ENCODE assay signal across 2 fruit fly cellular contexts in the genomic region with DNA sequence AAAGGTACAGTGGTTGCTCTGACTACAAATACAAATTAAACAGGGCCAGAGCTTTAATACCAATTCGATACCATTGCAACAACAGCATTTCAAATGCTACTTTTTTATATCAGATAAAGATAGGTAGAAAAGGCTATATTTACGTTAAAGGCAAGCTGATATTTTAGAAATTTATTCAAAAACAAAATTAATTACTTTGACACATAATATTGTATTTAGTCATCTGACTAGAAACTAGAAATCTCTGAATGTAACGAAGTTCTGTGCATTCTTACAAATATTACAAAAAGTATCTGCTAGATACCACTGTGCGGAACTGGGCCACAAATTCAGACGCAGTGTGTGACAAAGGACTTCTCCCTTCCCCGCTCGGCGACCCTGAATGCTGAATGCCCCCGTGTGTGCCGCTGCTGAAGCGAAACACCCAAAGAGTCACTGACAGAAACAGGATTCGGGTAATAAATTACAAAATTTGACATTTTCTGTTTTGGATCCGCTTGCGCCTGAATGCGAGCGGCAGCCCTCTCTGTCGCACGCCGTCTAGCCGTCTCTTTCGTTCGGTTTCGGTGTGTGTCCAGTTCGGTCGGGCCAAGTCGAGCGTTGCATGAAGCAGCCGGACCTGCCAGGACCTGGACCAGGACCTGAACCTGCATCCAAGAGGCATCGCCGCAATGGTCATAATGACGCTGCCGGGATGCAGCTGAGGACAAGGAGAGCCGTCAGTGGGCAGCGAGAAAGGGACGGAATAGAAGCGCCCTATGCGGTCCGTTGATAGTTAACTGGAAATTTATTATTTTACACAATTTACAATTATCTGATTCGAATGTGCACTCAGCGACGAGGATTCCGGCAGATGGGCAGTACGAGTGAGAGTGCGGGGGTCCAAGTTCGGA.
TF ChIP-seq lines count a peak whose summit lies in the region.

No protein-coding gene starts in this region.

TF ChIP-seq in whole organism, embryonic, 481 proteins besides CTCF, POLR2A, EP300 and RAD21 (continued from another document and continues in another):
- TF ChIP-seq CG30431 (GFP tag; optimal IDR thresholded peaks at IDR 0.05; lab: Kevin White, UChicago), result no peak
- no peak for TF ChIP-seq CG7963 (GFP tag; IDR thresholded peaks at IDR 0.05; lab: Robert Waterston, UW; ENCODE audit: partially characterized antibody)
- TF ChIP-seq tin (GFP tag; optimal IDR thresholded peaks at IDR 0.05; lab: Kevin White, UChicago), result peak; percentile 34
- 0 out of 2 replicates have a peak, but pooled peaks have one; percentile 2 for TF ChIP-seq slbo (GFP tag; IDR thresholded peaks at IDR 0.05; lab: Robert Waterston, UW)
- peak; percentile 54 for TF ChIP-seq az2 (GFP tag; optimal IDR thresholded peaks at IDR 0.05; lab: Kevin White, UChicago)
- TF ChIP-seq BtbVII (GFP tag; optimal IDR thresholded peaks at IDR 0.05; lab: Kevin White, UChicago), result peak; percentile 31
- TF ChIP-seq toy (GFP tag; IDR thresholded peaks at IDR 0.05; lab: Robert Waterston, UW), result no peak
- TF ChIP-seq org-1 (GFP tag; optimal IDR thresholded peaks at IDR 0.05; lab: Kevin White, UChicago), result peak; percentile 28
- TF ChIP-seq CG8388 (GFP tag; optimal IDR thresholded peaks at IDR 0.05; lab: Kevin White, UChicago), result peak; percentile 98
- no peak for TF ChIP-seq Mad (GFP tag; optimal IDR thresholded peaks at IDR 0.05; lab: Kevin White, UChicago)
- peak; percentile 42 for TF ChIP-seq CG1233 (GFP tag; optimal IDR thresholded peaks at IDR 0.05; lab: Kevin White, UChicago)
- peak; percentile 28 for TF ChIP-seq CG16815 (GFP tag; optimal IDR thresholded peaks at IDR 0.05; lab: Kevin White, UChicago)
- no peak for TF ChIP-seq CG34422 (GFP tag; IDR thresholded peaks at IDR 0.05; lab: Robert Waterston, UW)
- no peak for TF ChIP-seq jing (GFP tag; optimal IDR thresholded peaks at IDR 0.05; lab: Kevin White, UChicago)
- TF ChIP-seq CG10543 (GFP tag; optimal IDR thresholded peaks at IDR 0.05; lab: Kevin White, UChicago), result peak; percentile 18
- TF ChIP-seq H15 (GFP tag; IDR thresholded peaks at IDR 0.05; lab: Robert Waterston, UW), result no peak
- no peak for TF ChIP-seq ase (GFP tag; IDR thresholded peaks at IDR 0.05; lab: Robert Waterston, UW)
- no peak for TF ChIP-seq C15 (GFP tag; IDR thresholded peaks at IDR 0.05; lab: Robert Waterston, UW)
- peak; percentile 36 for TF ChIP-seq CoRest (tag; optimal IDR thresholded peaks at IDR 0.05; lab: Kevin White, UChicago)
- TF ChIP-seq Antp (GFP tag; optimal IDR thresholded peaks at IDR 0.05; lab: Kevin White, UChicago), result no peak
- TF ChIP-seq unpg (GFP tag; optimal IDR thresholded peaks at IDR 0.05; lab: Kevin White, UChicago), result peak; percentile 14
- peak; percentile 14 for TF ChIP-seq Hsf (GFP tag; optimal IDR thresholded peaks at IDR 0.05; lab: Kevin White, UChicago)
- TF ChIP-seq Abd-B (GFP tag; optimal IDR thresholded peaks at IDR 0.05; lab: Kevin White, UChicago), result peak; percentile 29
- no peak for TF ChIP-seq jigr1 (GFP tag; IDR thresholded peaks at IDR 0.05; lab: Robert Waterston, UW)
- TF ChIP-seq Elba2 (GFP tag; optimal IDR thresholded peaks at IDR 0.05; lab: Kevin White, UChicago), result no peak
- TF ChIP-seq CG17912 (GFP tag; optimal IDR thresholded peaks at IDR 0.05; lab: Kevin White, UChicago), result no peak
- TF ChIP-seq chif (GFP tag; optimal IDR thresholded peaks at IDR 0.05; lab: Kevin White, UChicago), result peak in 1 of 2 experiments; percentile 48
- peak; percentile 2 for TF ChIP-seq Chrac-16 (GFP tag; optimal IDR thresholded peaks at IDR 0.05; lab: Kevin White, UChicago)
- no peak for TF ChIP-seq CG33557 (GFP tag; optimal IDR thresholded peaks at IDR 0.05; lab: Kevin White, UChicago)
- TF ChIP-seq CG9727 (GFP tag; optimal IDR thresholded peaks at IDR 0.05; lab: Kevin White, UChicago), result peak; percentile 59
- peak; percentile 14 for TF ChIP-seq cato (GFP tag; optimal IDR thresholded peaks at IDR 0.05; lab: Kevin White, UChicago; ENCODE audit: borderline replicate concordance)
- no peak for TF ChIP-seq prd (optimal IDR thresholded peaks at IDR 0.05; lab: Kevin White, UChicago)
- TF ChIP-seq prd (GFP tag; IDR thresholded peaks at IDR 0.05; lab: Robert Waterston, UW), result peak; percentile 61; the same call in 2 of the 3 replicates
- peak; percentile 61 for TF ChIP-seq CG10267 (tag; optimal IDR thresholded peaks at IDR 0.05; lab: Kevin White, UChicago)
- peak; percentile 36 for TF ChIP-seq Hr3 (GFP tag; optimal IDR thresholded peaks at IDR 0.05; lab: Kevin White, UChicago)
- TF ChIP-seq CG18619 (GFP tag; optimal IDR thresholded peaks at IDR 0.05; lab: Kevin White, UChicago), result peak; percentile 24
- no peak for TF ChIP-seq stc (GFP tag; IDR thresholded peaks at IDR 0.05; lab: Robert Waterston, UW)
- TF ChIP-seq Xrp1 (GFP tag; IDR thresholded peaks at IDR 0.05; lab: Robert Waterston, UW), result peak; percentile 39; the same call in 1 of the 2 replicates
- peak; percentile 55 for TF ChIP-seq CG13424 (tag; optimal IDR thresholded peaks at IDR 0.05; lab: Kevin White, UChicago)
- TF ChIP-seq CG17361 (GFP tag; IDR thresholded peaks at IDR 0.05; lab: Robert Waterston, UW), result peak; percentile 64; the same call in 2 of the 3 replicates
- peak; percentile 44 for TF ChIP-seq phol (tag; optimal IDR thresholded peaks at IDR 0.05; lab: Kevin White, UChicago)
- TF ChIP-seq CG4328 (GFP tag; optimal IDR thresholded peaks at IDR 0.05; lab: Kevin White, UChicago), result no peak
- peak; percentile 32 for TF ChIP-seq lilli (GFP tag; optimal IDR thresholded peaks at IDR 0.05; lab: Kevin White, UChicago)
- peak; percentile 14 for TF ChIP-seq pum (GFP tag; optimal IDR thresholded peaks at IDR 0.05; lab: Kevin White, UChicago)
- TF ChIP-seq CG4360 (GFP tag; IDR thresholded peaks at IDR 0.05; lab: Robert Waterston, UW), result no peak
- no peak for TF ChIP-seq CG7372 (GFP tag; IDR thresholded peaks at IDR 0.05; lab: Robert Waterston, UW)
- no peak for TF ChIP-seq CG11723 (GFP tag; optimal IDR thresholded peaks at IDR 0.05; lab: Kevin White, UChicago)
- TF ChIP-seq D (optimal IDR thresholded peaks at IDR 0.05; lab: Kevin White, UChicago), result peak; percentile 79
- peak; percentile 66 for TF ChIP-seq D (GFP tag; optimal IDR thresholded peaks at IDR 0.05; lab: Kevin White, UChicago)
- TF ChIP-seq CG4730 (GFP tag; IDR thresholded peaks at IDR 0.05; lab: Robert Waterston, UW), result no peak
- TF ChIP-seq klu (GFP tag; IDR thresholded peaks at IDR 0.05; lab: Robert Waterston, UW), result 0 out of 2 replicates have a peak, but pooled peaks have one; percentile 19
- TF ChIP-seq esg (GFP tag; conservative IDR thresholded peaks at IDR 0.05; lab: Robert Waterston, UW), result 0 out of 2 replicates have a peak, but pooled peaks have one; percentile 16
- no peak for TF ChIP-seq run (tag; optimal IDR thresholded peaks at IDR 0.05; lab: Kevin White, UChicago)
- no peak for TF ChIP-seq CG7987 (GFP tag; optimal IDR thresholded peaks at IDR 0.05; lab: Kevin White, UChicago)
- no peak for TF ChIP-seq gcm (GFP tag; optimal IDR thresholded peaks at IDR 0.05; lab: Kevin White, UChicago)
- TF ChIP-seq lab (GFP tag; optimal IDR thresholded peaks at IDR 0.05; lab: Kevin White, UChicago), result peak; percentile 54
- peak; percentile 45 for TF ChIP-seq CG14710 (tag; optimal IDR thresholded peaks at IDR 0.05; lab: Kevin White, UChicago)
- peak; percentile 8 for TF ChIP-seq CG31388 (GFP tag; optimal IDR thresholded peaks at IDR 0.05; lab: Kevin White, UChicago)
- 0 out of 3 replicates have a peak, but pooled peaks have one; percentile 6 for TF ChIP-seq ci (GFP tag; IDR thresholded peaks at IDR 0.05; lab: Robert Waterston, UW)

TF ChIP-seq in whole organism, prepupa, 60 proteins besides CTCF, POLR2A, EP300 and RAD21 (continued from another document):
- TF ChIP-seq CG1621 (tag; optimal IDR thresholded peaks at IDR 0.05; lab: Kevin White, UChicago) (no peak), topi (GFP tag; optimal IDR thresholded peaks at IDR 0.05; lab: Kevin White, UChicago) (peak; percentile 59), CG4318 (GFP tag; optimal IDR thresholded peaks at IDR 0.05; lab: Kevin White, UChicago) (no peak), net (GFP tag; optimal IDR thresholded peaks at IDR 0.05; lab: Kevin White, UChicago) (peak; percentile 5), dsx (GFP tag; optimal IDR thresholded peaks at IDR 0.05; lab: Kevin White, UChicago; ENCODE audit: poor library complexity, severe bottlenecking) (peak; percentile 29), CG11294 (GFP tag; IDR thresholded peaks at IDR 0.05; lab: Robert Waterston, UW) (no peak), CG10631 (GFP tag; optimal IDR thresholded peaks at IDR 0.05; lab: Kevin White, UChicago) (peak; percentile 14), CG32006 (GFP tag; optimal IDR thresholded peaks at IDR 0.05; lab: Kevin White, UChicago) (no peak), Sox14 (GFP tag; optimal IDR thresholded peaks at IDR 0.05; lab: Kevin White, UChicago) (peak; percentile 49), Sox102F (GFP tag; optimal IDR thresholded peaks at IDR 0.05; lab: Kevin White, UChicago) (peak; percentile 43), CG34406 (GFP tag; optimal IDR thresholded peaks at IDR 0.05; lab: Kevin White, UChicago) (peak; percentile 29), CG6792 (GFP tag; optimal IDR thresholded peaks at IDR 0.05; lab: Kevin White, UChicago) (peak; percentile 14), Eip75B (GFP tag; optimal IDR thresholded peaks at IDR 0.05; lab: Kevin White, UChicago) (peak; percentile 25), fd59A (GFP tag; optimal IDR thresholded peaks at IDR 0.05; lab: Kevin White, UChicago) (peak; percentile 34), CG6276 (GFP tag; optimal IDR thresholded peaks at IDR 0.05; lab: Kevin White, UChicago) (no peak), pdm3 (GFP tag; optimal IDR thresholded peaks at IDR 0.05; lab: Kevin White, UChicago) (peak; percentile 36), fkh (GFP tag; optimal IDR thresholded peaks at IDR 0.05; lab: Kevin White, UChicago) (no peak), Lpt (GFP tag; optimal IDR thresholded peaks at IDR 0.05; lab: Kevin White, UChicago) (no peak), Met (GFP tag; optimal IDR thresholded peaks at IDR 0.05; lab: Kevin White, UChicago) (peak; percentile 53), cyc (GFP tag; optimal IDR thresholded peaks at IDR 0.05; lab: Kevin White, UChicago) (peak; percentile 19), CG9139 (GFP tag; optimal IDR thresholded peaks at IDR 0.05; lab: Kevin White, UChicago) (no peak), Ets96B (tag; optimal IDR thresholded peaks at IDR 0.05; lab: Kevin White, UChicago) (peak; percentile 50), CG7368 (GFP tag; optimal IDR thresholded peaks at IDR 0.05; lab: Kevin White, UChicago) (no peak), salr (GFP tag; optimal IDR thresholded peaks at IDR 0.05; lab: Kevin White, UChicago) (no peak), CG11762 (GFP tag; optimal IDR thresholded peaks at IDR 0.05; lab: Kevin White, UChicago; ENCODE audit: insufficient read depth) (no peak), Hr39 (GFP tag; optimal IDR thresholded peaks at IDR 0.05; lab: Kevin White, UChicago) (peak; percentile 24), CG6808 (GFP tag; optimal IDR thresholded peaks at IDR 0.05; lab: Kevin White, UChicago) (peak; percentile 66), esn (GFP tag; optimal IDR thresholded peaks at IDR 0.05; lab: Kevin White, UChicago) (peak; percentile 41), CG15336 (GFP tag; IDR thresholded peaks at IDR 0.05; lab: Robert Waterston, UW) (no peak), Hr4 (GFP tag; optimal IDR thresholded peaks at IDR 0.05; lab: Kevin White, UChicago) (no peak), CG8319 (GFP tag; optimal IDR thresholded peaks at IDR 0.05; lab: Kevin White, UChicago) (no peak), acj6 (GFP tag; optimal IDR thresholded peaks at IDR 0.05; lab: Kevin White, UChicago) (peak; percentile 30), CG10669 (GFP tag; optimal IDR thresholded peaks at IDR 0.05; lab: Kevin White, UChicago) (peak; percentile 27), CG3032 (tag; optimal IDR thresholded peaks at IDR 0.05; lab: Kevin White, UChicago) (peak; percentile 44), lz (GFP tag; optimal IDR thresholded peaks at IDR 0.05; lab: Kevin White, UChicago) (peak; percentile 54), Sox15 (GFP tag; optimal IDR thresholded peaks at IDR 0.05; lab: Kevin White, UChicago) (peak; percentile 31), ss (GFP tag; optimal IDR thresholded peaks at IDR 0.05; lab: Kevin White, UChicago) (peak; percentile 40 to 56), CG6854 (GFP tag; optimal IDR thresholded peaks at IDR 0.05; lab: Kevin White, UChicago) (no peak)
